Worm (Caenorhabditis elegans): ENCODE results near the gene str-16.

str-16 gene

DNA sequence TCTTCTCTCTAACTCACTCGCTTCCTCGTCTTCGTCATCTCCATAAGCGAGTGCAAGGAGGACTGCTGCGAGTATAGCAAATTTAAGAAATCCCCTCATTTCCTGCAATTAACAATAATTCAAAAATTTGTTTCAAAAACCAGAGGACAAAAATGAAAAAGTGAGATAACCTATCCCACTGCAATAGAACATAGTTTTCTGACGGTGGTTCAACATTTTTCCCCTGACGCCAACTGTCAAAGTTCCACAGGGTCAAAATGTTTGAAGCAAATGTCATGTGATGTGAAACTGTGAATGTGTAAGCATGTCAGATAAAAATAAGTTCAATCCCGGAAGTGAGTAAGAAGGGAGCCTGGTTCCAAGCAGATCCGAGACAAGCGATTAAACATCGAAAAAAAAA, 32.7 kb downstream of the str-16 start, which contains the start of gene T28A11.19:
Gene T28A11.19 (minus strand): TSS at position 108 of the 400 bp plus-strand sequence.
- TF ChIP-seq ces-1 (GFP tag; optimal IDR thresholded peaks at IDR 0.05) = no peak
- no peak for TF ChIP-seq nhr-237 (tag; optimal IDR thresholded peaks at IDR 0.05)
- no peak for TF ChIP-seq bed-3 (GFP tag; optimal IDR thresholded peaks at IDR 0.05)
- no peak for TF ChIP-seq mep-1 (tag; optimal IDR thresholded peaks at IDR 0.05)
- no peak for TF ChIP-seq blmp-1 (tag; optimal IDR thresholded peaks at IDR 0.05)
- TF ChIP-seq zip-8 (tag; optimal IDR thresholded peaks at IDR 0.05) = no peak

DNA sequence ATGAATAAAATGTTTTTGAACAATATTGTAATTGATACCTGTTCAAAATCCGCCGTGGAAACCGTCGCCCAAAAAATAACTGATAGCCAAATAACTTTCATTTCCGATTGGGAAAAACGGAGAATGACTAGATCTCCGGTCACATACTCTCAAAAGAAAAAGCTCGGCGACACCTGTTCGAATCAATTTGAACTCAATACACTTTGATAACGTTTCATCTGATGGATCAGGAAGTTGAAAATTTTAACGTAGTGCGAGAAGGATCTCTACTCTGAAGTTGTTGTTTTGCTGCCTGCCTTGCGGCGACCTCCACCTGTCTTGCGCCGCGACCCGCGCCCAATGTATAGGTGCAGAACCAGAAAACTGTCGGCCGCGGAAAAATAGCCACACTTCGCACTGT, 36.5 kb downstream of the str-16 start, which contains the start of gene T28A11.20:
Gene T28A11.20 (minus strand): TSS at position 101 of the 400 bp plus-strand sequence.
- TF ChIP-seq pha-4 (tag; optimal IDR thresholded peaks at IDR 0.05) (no peak), ztf-11 (tag; optimal IDR thresholded peaks at IDR 0.05) (no peak), elt-3 (tag; optimal IDR thresholded peaks at IDR 0.05) (no peak), sem-2 (GFP tag; optimal IDR thresholded peaks at IDR 0.05) (no peak), unc-120 (tag; optimal IDR thresholded peaks at IDR 0.05; ENCODE audit: poor library complexity, severe bottlenecking) (no peak), blmp-1 (tag; optimal IDR thresholded peaks at IDR 0.05) (no peak), unc-62 (GFP tag; optimal IDR thresholded peaks at IDR 0.05) (no peak)

DNA sequence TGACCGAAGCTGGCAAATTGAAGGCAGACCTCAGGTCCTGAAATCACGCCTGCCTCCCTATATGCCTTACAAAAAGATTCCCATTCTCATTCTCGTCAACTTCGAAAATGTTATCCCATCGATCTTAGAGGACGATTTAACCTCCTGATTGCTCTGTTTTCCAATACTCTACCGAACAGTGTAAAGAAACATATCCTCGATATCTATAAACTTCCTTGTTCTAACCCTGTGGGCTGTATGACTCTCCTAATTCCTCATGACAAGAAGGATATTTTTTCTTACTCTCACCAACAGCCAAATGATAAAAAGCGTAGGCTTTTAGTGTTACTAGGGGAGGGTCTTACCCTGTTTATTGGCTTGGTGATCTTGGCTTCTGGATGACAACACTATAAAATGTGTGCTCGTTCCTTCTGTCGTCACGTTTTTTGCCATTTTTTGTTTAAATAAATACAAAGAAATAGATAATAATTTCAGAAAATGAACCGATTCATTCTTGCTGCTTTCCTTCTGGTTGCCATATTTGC, 37.0 kb downstream of the str-16 start, which contains the start of gene T28A11.4:
Gene T28A11.4 (plus strand): TSS at position 474 of the 524 bp plus-strand sequence.
- TF ChIP-seq unc-62 (GFP tag; optimal IDR thresholded peaks at IDR 0.05) = no peak

DNA sequence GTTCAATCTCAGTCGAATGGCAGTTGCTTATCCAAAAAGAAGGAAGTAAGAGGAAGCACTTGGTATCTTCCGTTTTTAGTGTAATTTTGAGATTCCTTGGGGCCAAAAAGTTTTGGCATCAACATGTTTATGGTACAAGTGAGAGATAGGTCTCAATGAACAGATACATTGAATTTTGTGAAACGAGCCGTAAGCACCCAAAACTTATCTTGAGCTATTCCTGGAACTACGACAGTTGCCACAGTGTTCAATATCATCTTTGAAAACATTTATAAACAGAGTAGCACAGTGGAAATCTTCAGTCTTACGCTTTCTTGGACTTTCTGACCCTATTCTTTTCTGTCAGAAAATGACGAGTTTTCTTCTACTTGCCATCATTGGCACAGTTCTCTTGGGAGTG, 38.4 kb downstream of the str-16 start, which contains the start of gene T28A11.3:
Gene T28A11.3 (plus strand): TSS at position 301 of the 400 bp plus-strand sequence.
- TF ChIP-seq snpc-4 (tag; optimal IDR thresholded peaks at IDR 0.05) (no peak), nhr-2 (tag; optimal IDR thresholded peaks at IDR 0.05) (no peak), ztf-11 (tag; optimal IDR thresholded peaks at IDR 0.05) (no peak), bed-3 (GFP tag; optimal IDR thresholded peaks at IDR 0.05) (no peak), zip-8 (tag; optimal IDR thresholded peaks at IDR 0.05) (no peak), lin-32 (GFP tag; optimal IDR thresholded peaks at IDR 0.05) (no peak)

DNA sequence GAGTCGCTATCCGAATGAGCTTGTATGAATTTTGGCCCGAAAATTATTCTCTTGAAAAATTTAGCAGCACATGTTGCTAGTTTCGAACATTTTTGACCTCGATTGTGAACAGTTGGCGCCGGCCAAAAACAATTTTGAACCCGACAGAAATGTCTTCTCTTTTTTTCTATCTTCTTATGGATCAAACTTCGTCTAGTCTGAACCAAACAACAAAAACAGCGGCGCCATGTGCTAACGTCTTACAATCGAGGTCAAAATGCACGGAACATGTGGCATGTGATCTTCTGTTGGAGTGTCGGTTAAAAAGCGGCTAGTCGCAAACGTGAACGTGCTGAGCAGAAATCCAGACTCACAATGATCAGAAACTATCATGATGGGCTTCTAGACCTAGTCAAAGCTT, 39.5 kb downstream of the str-16 start:
- no peak for TF ChIP-seq ceh-83 (GFP tag; optimal IDR thresholded peaks at IDR 0.05)
- no peak for TF ChIP-seq nhr-76 (tag; optimal IDR thresholded peaks at IDR 0.05)
- no peak for TF ChIP-seq cnd-1 (tag; optimal IDR thresholded peaks at IDR 0.05)
- no peak for TF ChIP-seq blmp-1 (tag; optimal IDR thresholded peaks at IDR 0.05)
- no peak for TF ChIP-seq nhr-28 (tag; optimal IDR thresholded peaks at IDR 0.05)
- no peak for TF ChIP-seq mls-2 (tag; optimal IDR thresholded peaks at IDR 0.05)
- no peak for TF ChIP-seq lsy-2 (tag; optimal IDR thresholded peaks at IDR 0.05)
- no peak for TF ChIP-seq ceh-43 (GFP tag; optimal IDR thresholded peaks at IDR 0.05)
- TF ChIP-seq elt-1 (tag; optimal IDR thresholded peaks at IDR 0.05; ENCODE audit: borderline replicate concordance, insufficient read depth) = no peak
- no peak for TF ChIP-seq unc-120 (tag; optimal IDR thresholded peaks at IDR 0.05; ENCODE audit: poor library complexity, severe bottlenecking)
- TF ChIP-seq sptf-1 (tag; optimal IDR thresholded peaks at IDR 0.05) = no peak
- TF ChIP-seq nhr-2 (tag; optimal IDR thresholded peaks at IDR 0.05) = no peak

DNA sequence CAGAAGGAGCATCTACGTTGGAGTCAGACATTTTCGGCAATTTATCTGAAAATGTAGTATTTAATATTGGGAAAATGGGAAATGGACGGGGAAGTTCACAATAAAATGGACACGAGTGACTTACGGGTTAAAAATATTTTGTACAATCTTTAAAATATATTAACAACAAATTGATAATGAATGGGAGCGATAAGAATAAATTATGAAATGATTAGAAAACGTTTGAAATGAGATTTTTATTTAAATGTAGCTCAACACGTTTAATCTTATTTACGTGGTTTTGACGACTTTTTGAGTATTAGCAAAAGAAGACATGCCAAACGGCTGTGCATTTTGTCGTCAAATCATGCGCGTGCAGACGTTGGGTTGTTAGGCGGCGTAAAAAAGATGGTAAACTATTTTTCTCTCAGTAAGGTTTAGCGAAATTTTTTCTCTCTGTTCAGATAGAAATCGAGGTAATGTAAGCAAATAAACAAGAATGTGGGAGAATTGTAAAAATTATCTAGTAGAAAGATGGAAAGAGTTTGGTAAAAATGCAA, 41.5 kb downstream of the str-16 start, which contains the start of gene fbxa-64:
Gene fbxa-64 (minus strand): TSS at position 51 of the 539 bp plus-strand sequence.
- TF ChIP-seq lsy-2 (tag; optimal IDR thresholded peaks at IDR 0.05) (no peak), ceh-39 (tag; optimal IDR thresholded peaks at IDR 0.05) (no peak), mep-1 (tag; optimal IDR thresholded peaks at IDR 0.05) (no peak), elt-1 (tag; optimal IDR thresholded peaks at IDR 0.05; ENCODE audit: borderline replicate concordance, insufficient read depth) (no peak), sptf-1 (tag; optimal IDR thresholded peaks at IDR 0.05) (no peak), drap-1 (GFP tag; optimal IDR thresholded peaks at IDR 0.05) (no peak), nhr-237 (tag; optimal IDR thresholded peaks at IDR 0.05) (no peak), ceh-83 (GFP tag; optimal IDR thresholded peaks at IDR 0.05) (no peak), nhr-28 (tag; optimal IDR thresholded peaks at IDR 0.05) (no peak), M03D4.4 (tag; optimal IDR thresholded peaks at IDR 0.05) (no peak), blmp-1 (tag; optimal IDR thresholded peaks at IDR 0.05) (no peak), nhr-76 (tag; optimal IDR thresholded peaks at IDR 0.05) (no peak)
